Worm (Caenorhabditis elegans) whole organism, young adult: ENCODE results near the gene T02G5.3.

ENCODE experiments used
- B0336.3 ChIP-seq: fragments of 200-800 bp; sonication (Bioruptor generic); IDR thresholded peaks from 2 replicates; pipeline ENCODE4 v1.3.6; 2022; ENCODE audit warnings: missing genetic modification characterization, missing compliant biosample characterization
- C17E4.6 ChIP-seq: fragments of 200-800 bp; sonication (Bioruptor generic); IDR thresholded peaks from 2 replicates; pipeline ENCODE4 v1.3.6; 2022; ENCODE audit warnings: missing genetic modification reagents, missing genetic modification characterization, missing compliant biosample characterization
- F10E7.11 ChIP-seq: sonication (generic microtip); optimal IDR thresholded peaks from 2 replicates; lab custom pipeline; 2017; ENCODE audit warnings: mild to moderate bottlenecking, missing genetic modification characterization, moderate library complexity, missing compliant biosample characterization
- F22D6.2 ChIP-seq: sonication (generic microtip); optimal IDR thresholded peaks from 2 replicates; lab custom pipeline; 2016; ENCODE audit warnings: mild to moderate bottlenecking, missing genetic modification characterization, missing compliant biosample characterization
- F37B4.10 ChIP-seq: fragments of 200-800 bp; sonication (Bioruptor generic); IDR thresholded peaks from 2 replicates; pipeline ENCODE4 v1.3.6; 2022; ENCODE audit warnings: missing genetic modification characterization, missing compliant biosample characterization
- F39B2.1 ChIP-seq: fragments of 200-800 bp; sonication (Bioruptor generic); IDR thresholded peaks from 2 replicates; pipeline ENCODE4 v1.3.6; 2022; ENCODE audit warnings: missing genetic modification reagents, missing genetic modification characterization, missing compliant biosample characterization
- F52B5.7 ChIP-seq: sonication (generic microtip); optimal IDR thresholded peaks from 2 replicates; lab custom pipeline; 2016; ENCODE audit warnings: mild to moderate bottlenecking, missing genetic modification characterization, missing compliant biosample characterization
- F55B11.4 ChIP-seq: sonication (generic microtip); optimal IDR thresholded peaks from 2 replicates; lab custom pipeline; 2016; ENCODE audit warnings: missing compliant biosample characterization, missing genetic modification characterization, borderline replicate concordance; ENCODE audit not compliant: insufficient read depth
- K12H6.12 ChIP-seq: fragments of 200-800 bp; sonication (Bioruptor generic); optimal IDR thresholded peaks from 2 replicates; lab custom pipeline; 2018; ENCODE audit warnings: mild to moderate bottlenecking, missing genetic modification characterization, missing compliant biosample characterization
- Y53G8AR.9 ChIP-seq: fragments of 200-800 bp; sonication (Bioruptor generic); conservative IDR thresholded peaks from 2 replicates; pipeline ENCODE4 v1.3.6; 2022; ENCODE audit warnings: missing genetic modification reagents, missing genetic modification characterization, missing compliant biosample characterization
- Y56A3A.18 ChIP-seq: fragments of 200-800 bp; sonication (Bioruptor generic); IDR thresholded peaks from 2 replicates; pipeline ENCODE4 v1.3.6; 2022; ENCODE audit warnings: missing genetic modification reagents, missing genetic modification characterization, missing compliant biosample characterization
- Y79H2A.3 ChIP-seq: fragments of 200-800 bp; sonication (Bioruptor generic); conservative IDR thresholded peaks from 2 replicates; pipeline ENCODE4 v1.3.6; 2022; ENCODE audit warnings: missing genetic modification reagents, missing genetic modification characterization, missing compliant biosample characterization
- ama-1 ChIP-seq, 3 experiments: fragments of 150-350 bp in 1 of 3; sonication (generic microtip) in 2 of 3; optimal IDR thresholded peaks; 2 replicates each; lab custom pipeline; 2014 to 2018; ENCODE audit warnings: missing biosample characterization in 2 of 3, missing genetic modification characterization in 2 of 3, missing genetic modification reagents in 2 of 3
- athp-1 ChIP-seq: sonication (generic microtip); optimal IDR thresholded peaks from 2 replicates; lab custom pipeline; 2017; ENCODE audit warnings: mild to moderate bottlenecking, missing genetic modification characterization, missing compliant biosample characterization
- bed-2 ChIP-seq: fragments of 200-800 bp; sonication (Bioruptor generic); IDR thresholded peaks from 2 replicates; pipeline ENCODE4 v1.3.6; 2022; ENCODE audit warnings: missing genetic modification reagents, missing genetic modification characterization, missing compliant biosample characterization
- cebp-1 ChIP-seq, 2 experiments: fragments of 200-800 bp in 1 of 2; sonication (Bioruptor generic) in 1 of 2; sonication (generic microtip) in 1 of 2; IDR thresholded peaks in 1 of 2; optimal IDR thresholded peaks in 1 of 2; 2 replicates each; pipeline versions ENCODE4 v1.3.6 to Lab custom; 2017 to 2022; ENCODE audit warnings: missing compliant biosample characterization in 2 of 2, missing genetic modification characterization in 2 of 2, mild to moderate bottlenecking in 1 of 2, missing genetic modification reagents in 1 of 2, moderate library complexity in 1 of 2
- ceh-27 ChIP-seq: fragments of 200-800 bp; sonication (Bioruptor generic); optimal IDR thresholded peaks from 2 replicates; lab custom pipeline; 2018; ENCODE audit warnings: mild to moderate bottlenecking, missing genetic modification characterization, moderate library complexity, missing compliant biosample characterization
- ceh-40 ChIP-seq: fragments of 200-800 bp; sonication (Bioruptor generic); IDR thresholded peaks from 2 replicates; pipeline ENCODE4 v1.3.6; 2022; ENCODE audit warnings: missing genetic modification characterization, missing compliant biosample characterization
- chd-7 ChIP-seq: sonication (generic microtip); optimal IDR thresholded peaks from 2 replicates; lab custom pipeline; 2016; ENCODE audit warnings: mild to moderate bottlenecking, missing genetic modification characterization, moderate library complexity, missing compliant biosample characterization
- efl-1 ChIP-seq: fragments of 150-350 bp; optimal IDR thresholded peaks from 2 replicates; lab custom pipeline; 2014; ENCODE audit warnings: missing biosample characterization, missing genetic modification reagents, missing genetic modification characterization
- egrh-3 ChIP-seq: fragments of 200-800 bp; sonication (Bioruptor generic); IDR thresholded peaks from 2 replicates; pipeline ENCODE4 v1.3.6; 2022; ENCODE audit warnings: missing genetic modification reagents, missing genetic modification characterization, missing compliant biosample characterization
- him-1 ChIP-seq: sonication (generic microtip); optimal IDR thresholded peaks from 2 replicates; lab custom pipeline; 2016; ENCODE audit warnings: missing genotype, missing genetic modification reagents, missing genetic modification characterization, missing compliant biosample characterization
- hlh-12 ChIP-seq: sonication (generic microtip); optimal IDR thresholded peaks from 2 replicates; lab custom pipeline; 2016; ENCODE audit warnings: missing genetic modification characterization, missing compliant biosample characterization
- hlh-26 ChIP-seq: fragments of 200-800 bp; sonication (Bioruptor generic); conservative IDR thresholded peaks from 2 replicates; pipeline ENCODE4 v1.3.6; 2022; ENCODE audit warnings: missing genetic modification reagents, missing genetic modification characterization, missing compliant biosample characterization
- hmg-20 ChIP-seq: fragments of 200-800 bp; sonication (Bioruptor generic); IDR thresholded peaks from 2 replicates; pipeline ENCODE4 v1.3.6; 2022; ENCODE audit warnings: missing genetic modification reagents, missing genetic modification characterization, missing compliant biosample characterization
- hrde-1 ChIP-seq: sonication (generic microtip); optimal IDR thresholded peaks from 2 replicates; lab custom pipeline; 2016; ENCODE audit warnings: missing genetic modification characterization, mild to moderate bottlenecking, missing compliant biosample characterization, moderate library complexity, missing genotype, missing genetic modification reagents, borderline replicate concordance
- let-607 ChIP-seq, 2 experiments: fragments of 200-800 bp in 1 of 2; sonication (Bioruptor generic) in 1 of 2; sonication (generic microtip) in 1 of 2; optimal IDR thresholded peaks; 2 replicates each; lab custom pipeline; 2016 to 2018; ENCODE audit warnings: mild to moderate bottlenecking in 2 of 2, missing compliant biosample characterization in 2 of 2, missing genetic modification characterization in 2 of 2, moderate library complexity in 2 of 2, missing genotype in 1 of 2
- lin-26 ChIP-seq: fragments of 200-800 bp; sonication (Bioruptor generic); IDR thresholded peaks from 2 replicates; pipeline ENCODE4 v1.3.6; 2022; ENCODE audit warnings: missing genetic modification reagents, missing genetic modification characterization, missing compliant biosample characterization
- madf-10 ChIP-seq: sonication (generic microtip); optimal IDR thresholded peaks from 2 replicates; lab custom pipeline; 2016; ENCODE audit warnings: mild to moderate bottlenecking, missing genetic modification characterization, missing compliant biosample characterization
- madf-3 ChIP-seq: fragments of 200-800 bp; sonication (Bioruptor generic); IDR thresholded peaks from 2 replicates; pipeline ENCODE4 v1.3.6; 2022; ENCODE audit warnings: missing genetic modification reagents, missing genetic modification characterization, missing compliant biosample characterization
- nhr-27 ChIP-seq: fragments of 200-800 bp; sonication (Bioruptor generic); optimal IDR thresholded peaks from 2 replicates; lab custom pipeline; 2018; ENCODE audit warnings: mild to moderate bottlenecking, missing genetic modification characterization, moderate library complexity, missing compliant biosample characterization
- rcor-1 ChIP-seq: fragments of 200-800 bp; sonication (Bioruptor generic); IDR thresholded peaks from 2 replicates; pipeline ENCODE4 v1.3.6; 2022; ENCODE audit warnings: missing genetic modification reagents, missing genetic modification characterization, missing compliant biosample characterization
- sea-2 ChIP-seq: fragments of 200-800 bp; sonication (Bioruptor generic); IDR thresholded peaks from 2 replicates; pipeline ENCODE4 v1.3.6; 2022; ENCODE audit warnings: missing genetic modification characterization, missing compliant biosample characterization
- snpc-1.3 ChIP-seq: sonication (generic microtip); optimal IDR thresholded peaks from 2 replicates; lab custom pipeline; 2017; ENCODE audit warnings: missing genetic modification characterization, mild to moderate bottlenecking, missing compliant biosample characterization, antibody characterized with exemption, moderate library complexity, missing genotype, missing genetic modification reagents; ENCODE audit not compliant: insufficient read depth
- snpc-4 ChIP-seq, 5 experiments: fragments of 150-350 bp in 1 of 5; sonication (generic microtip) in 4 of 5; optimal IDR thresholded peaks; 2 replicates each; lab custom pipeline; 2014 to 2018; ENCODE audit warnings: missing genetic modification characterization in 5 of 5, missing biosample characterization in 3 of 5, antibody characterized with exemption in 2 of 5, mild to moderate bottlenecking in 2 of 5, missing compliant biosample characterization in 2 of 5, missing genotype in 2 of 5, moderate library complexity in 2 of 5, missing genetic modification reagents in 1 of 5
- somi-1 ChIP-seq: fragments of 200-800 bp; sonication (Bioruptor generic); optimal IDR thresholded peaks from 2 replicates; lab custom pipeline; 2018; ENCODE audit warnings: mild to moderate bottlenecking, missing genetic modification characterization, missing compliant biosample characterization
- tbx-9 ChIP-seq: sonication (generic microtip); optimal IDR thresholded peaks from 2 replicates; lab custom pipeline; 2016; ENCODE audit warnings: borderline replicate concordance, missing genetic modification characterization, inconsistent platforms, missing compliant biosample characterization
- zfh-2 ChIP-seq: fragments of 200-800 bp; sonication (Bioruptor generic); conservative IDR thresholded peaks from 2 replicates; pipeline ENCODE4 v1.3.6; 2022; ENCODE audit warnings: missing genetic modification reagents, missing genetic modification characterization, missing compliant biosample characterization
- ztf-18 ChIP-seq: sonication (generic microtip); optimal IDR thresholded peaks from 2 replicates; lab custom pipeline; 2016; ENCODE audit warnings: missing genotype, mild to moderate bottlenecking, missing genetic modification characterization, missing compliant biosample characterization
- ztf-22 ChIP-seq: fragments of 200-800 bp; sonication (Bioruptor generic); optimal IDR thresholded peaks from 2 replicates; lab custom pipeline; 2018; ENCODE audit warnings: mild to moderate bottlenecking, missing genetic modification characterization, moderate library complexity, missing compliant biosample characterization
- ztf-26 ChIP-seq: sonication (generic microtip); optimal IDR thresholded peaks from 2 replicates; lab custom pipeline; 2017; ENCODE audit warnings: missing genetic modification characterization, missing compliant biosample characterization

The T02G5.3 gene

ce11 chrII:7060202-7060601 lies 33.0 kb upstream of the T02G5.3 start (continued):
- peak; percentile 21 for TF ChIP-seq madf-10 (tag; lab: Kevin White, UChicago)
- no peak for TF ChIP-seq rcor-1 (GFP tag; lab: Robert Waterston, UW)
- no peak for TF ChIP-seq F10E7.11 (tag; lab: Kevin White, UChicago)
- TF ChIP-seq ama-1 (optimal IDR thresholded peaks at IDR 0.05; lab: Kevin White, UChicago), result no peak
- TF ChIP-seq ama-1 (GFP tag; optimal IDR thresholded peaks at IDR 0.05; lab: Kevin White, UChicago), result no peak
- TF ChIP-seq ceh-40 (GFP tag; lab: Robert Waterston, UW), result no peak
- TF ChIP-seq B0336.3 (GFP tag; lab: Robert Waterston, UW), result 0 out of 2 replicates have a peak, but pooled peaks have one; percentile 44
- TF ChIP-seq let-607 (tag; optimal IDR thresholded peaks at IDR 0.05; lab: Kevin White, UChicago), result peak in 1 of 2 experiments; percentile 85
- no peak for TF ChIP-seq snpc-4 (GFP tag; optimal IDR thresholded peaks at IDR 0.05; lab: Kevin White, UChicago)
- TF ChIP-seq snpc-4 (tag; optimal IDR thresholded peaks at IDR 0.05; lab: Kevin White, UChicago), result peak in 2 of 4 experiments; percentile 10 to 13
- TF ChIP-seq Y79H2A.3, result no peak
- TF ChIP-seq lin-26 (GFP tag; lab: Robert Waterston, UW), result no peak
- no peak for TF ChIP-seq ztf-18
- no peak for TF ChIP-seq hlh-12 (tag; lab: Kevin White, UChicago)
- TF ChIP-seq ceh-27 (GFP tag; lab: Kevin White, UChicago), result no peak
- TF ChIP-seq K12H6.12, result no peak
- TF ChIP-seq hmg-20 (GFP tag; lab: Robert Waterston, UW), result no peak
- TF ChIP-seq ztf-26 (tag; lab: Kevin White, UChicago), result no peak
- no peak for TF ChIP-seq efl-1 (GFP tag; lab: Kevin White, UChicago)
- TF ChIP-seq zfh-2 (GFP tag; lab: Robert Waterston, UW), result no peak
- TF ChIP-seq chd-7 (tag; lab: Kevin White, UChicago), result peak; percentile 30
- TF ChIP-seq snpc-1.3 (tag; lab: Kevin White, UChicago), result no peak
- no peak for TF ChIP-seq F37B4.10
- TF ChIP-seq tbx-9 (tag; lab: Kevin White, UChicago), result no peak
- no peak for TF ChIP-seq F52B5.7 (tag; lab: Kevin White, UChicago)
- no peak for TF ChIP-seq hrde-1 (tag; lab: Kevin White, UChicago)
- no peak for TF ChIP-seq bed-2 (GFP tag; lab: Robert Waterston, UW)
- TF ChIP-seq C17E4.6 (GFP tag; lab: Robert Waterston, UW), result no peak
- TF ChIP-seq hlh-26, result no peak
- TF ChIP-seq somi-1, result no peak
- TF ChIP-seq cebp-1 (GFP tag; IDR thresholded peaks at IDR 0.05; lab: Robert Waterston, UW), result no peak
- TF ChIP-seq cebp-1 (tag; optimal IDR thresholded peaks at IDR 0.05; lab: Kevin White, UChicago), result peak; percentile 41
- TF ChIP-seq him-1 (tag; lab: Kevin White, UChicago), result no peak
- no peak for TF ChIP-seq Y56A3A.18
- TF ChIP-seq F39B2.1 (GFP tag; lab: Robert Waterston, UW), result no peak
- TF ChIP-seq, all 124 proteins: peak for 14

DNA sequence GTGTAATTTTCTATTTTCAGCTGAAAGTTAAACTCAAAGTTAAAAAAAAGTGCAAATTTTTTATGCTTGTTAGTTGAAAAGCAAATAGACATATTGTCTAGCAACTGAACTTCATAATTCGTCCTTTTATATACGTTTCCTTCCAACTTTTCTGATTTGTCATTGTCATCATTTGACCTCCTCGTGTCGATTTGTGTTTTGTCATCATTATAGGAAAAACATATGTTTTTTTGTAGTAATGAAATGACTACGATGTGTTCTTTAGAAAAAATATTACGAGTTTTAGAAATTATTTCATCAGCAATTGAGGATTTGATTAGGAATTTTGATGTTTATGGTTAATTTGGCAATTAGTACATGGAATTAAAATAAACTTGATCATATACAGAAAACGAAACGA lies 32.4 kb upstream of the T02G5.3 start:
- TF ChIP-seq F55B11.4 (tag; lab: Kevin White, UChicago) (no peak), ztf-26 (tag; lab: Kevin White, UChicago) (no peak), F22D6.2 (tag; lab: Kevin White, UChicago) (no peak), Y53G8AR.9 (GFP tag; lab: Robert Waterston, UW) (no peak), egrh-3 (GFP tag; lab: Robert Waterston, UW) (no peak), ztf-22 (GFP tag; lab: Kevin White, UChicago) (no peak), efl-1 (GFP tag; lab: Kevin White, UChicago) (no peak), hmg-20 (GFP tag; lab: Robert Waterston, UW) (no peak), chd-7 (tag; lab: Kevin White, UChicago) (no peak), nhr-27 (tag; lab: Kevin White, UChicago) (no peak), sea-2 (GFP tag; lab: Robert Waterston, UW) (no peak), athp-1 (tag; lab: Kevin White, UChicago) (no peak), madf-3 (no peak)
